Worm (Caenorhabditis elegans) whole organism, L3 larva: ENCODE measurements around the gene F23B2.10.

Experiments
- R02D3.7 ChIP-seq: fragments of 150-350 bp; optimal IDR thresholded peaks from 2 replicates; lab custom pipeline; 2014; ENCODE audit warnings: missing biosample characterization, missing genetic modification characterization
- egl-27 ChIP-seq: sonication (generic microtip); optimal IDR thresholded peaks from 4 replicates; lab custom pipeline; 2017; ENCODE audit warnings: missing biosample characterization, missing genetic modification reagents, missing genetic modification characterization
- fos-1 ChIP-seq: fragments of 150-350 bp; optimal IDR thresholded peaks from 2 replicates; lab custom pipeline; 2014; ENCODE audit warnings: missing biosample characterization, missing genetic modification characterization
- lin-39 ChIP-seq: fragments of 150-350 bp; optimal IDR thresholded peaks from 2 replicates; lab custom pipeline; 2018; ENCODE audit warnings: missing biosample characterization, missing genetic modification reagents, missing genetic modification characterization
- nhr-11 ChIP-seq: fragments of 150-350 bp; optimal IDR thresholded peaks from 2 replicates; lab custom pipeline; 2014; ENCODE audit warnings: missing biosample characterization, missing genetic modification characterization
- nhr-28 ChIP-seq: fragments of 150-350 bp; optimal IDR thresholded peaks from 2 replicates; lab custom pipeline; 2014; ENCODE audit warnings: missing biosample characterization, missing genetic modification characterization
- pqm-1 ChIP-seq: fragments of 150-350 bp; optimal IDR thresholded peaks from 2 replicates; lab custom pipeline; 2017; ENCODE audit warnings: missing biosample characterization, missing genetic modification characterization, inconsistent platforms
- sea-2 ChIP-seq: fragments of 150-350 bp; sonication (generic microtip); optimal IDR thresholded peaks from 4 replicates; lab custom pipeline; 2014; ENCODE audit warnings: missing biosample characterization, missing genetic modification reagents, missing genetic modification characterization
- snpc-4 ChIP-seq: fragments of 150-350 bp; optimal IDR thresholded peaks from 2 replicates; lab custom pipeline; 2014; ENCODE audit warnings: missing biosample characterization, missing genetic modification characterization
- unc-62 ChIP-seq: fragments of 150-350 bp; sonication (generic microtip); optimal IDR thresholded peaks from 4 replicates; lab custom pipeline; 2014; ENCODE audit warnings: missing biosample characterization, missing genetic modification reagents, missing genetic modification characterization

DNA sequence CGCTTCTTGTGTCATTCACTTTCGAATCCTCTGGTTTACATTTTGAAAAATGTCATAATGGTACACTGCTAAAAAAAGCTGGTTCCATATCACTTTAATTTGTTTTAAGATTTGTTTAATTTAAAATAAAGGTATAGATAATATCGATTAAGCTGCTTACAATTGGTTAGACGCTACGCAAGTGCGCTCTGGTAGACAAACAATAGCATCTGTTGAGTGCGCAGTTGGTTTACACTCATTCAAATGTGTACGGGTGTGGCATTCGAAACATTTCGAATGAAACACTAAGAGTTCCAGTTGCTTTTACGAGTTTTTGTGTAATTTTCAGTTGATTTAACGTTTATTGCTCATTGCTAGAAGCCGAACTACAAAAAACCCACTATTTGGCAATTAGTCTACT lies 46.7 kb downstream of the F23B2.10 start:
- TF ChIP-seq nhr-11 (tag; lab: Kevin White, UChicago): no peak
- TF ChIP-seq nhr-28 (tag; lab: Kevin White, UChicago): no peak
- no peak for TF ChIP-seq fos-1
- peak; percentile 71 for TF ChIP-seq lin-39 (tag; lab: Kevin White, UChicago)
- no peak for TF ChIP-seq sea-2 (GFP tag; lab: Kevin White, UChicago)
- no peak for TF ChIP-seq R02D3.7 (tag; lab: Kevin White, UChicago)
- TF ChIP-seq unc-62 (GFP tag; lab: Kevin White, UChicago): no peak
- TF ChIP-seq egl-27 (tag; lab: Kevin White, UChicago): no peak
- peak; percentile 27 for TF ChIP-seq snpc-4 (tag; lab: Kevin White, UChicago)
- no peak for TF ChIP-seq pqm-1 (tag; lab: Kevin White, UChicago)
